Worm (Caenorhabditis elegans) whole organism, L4/young adult: ENCODE measurements around the gene fbxb-106.

ENCODE experiments used
- W03F9.2 ChIP-seq: fragments of 150-350 bp; optimal IDR thresholded peaks from 2 replicates; lab custom pipeline; 2014; ENCODE audit warnings: missing biosample characterization, missing genetic modification characterization
- dao-5 ChIP-seq: sonication (generic microtip); optimal IDR thresholded peaks from 2 replicates; lab custom pipeline; 2016; ENCODE audit warnings: missing genotype, missing genetic modification characterization, moderate library complexity, missing compliant biosample characterization
- him-1 ChIP-seq: sonication (generic microtip); optimal IDR thresholded peaks from 2 replicates; lab custom pipeline; 2016; ENCODE audit warnings: missing genotype, missing genetic modification reagents, missing genetic modification characterization, missing compliant biosample characterization

ce11 chrII:2804245-2804644 lies 42.0 kb downstream of the fbxb-106 start:
- TF ChIP-seq W03F9.2 (tag; lab: Kevin White, UChicago) (no peak), him-1 (no peak), dao-5 (tag; lab: Kevin White, UChicago) (no peak)
